Worm (Caenorhabditis elegans) whole organism, L2 larva: Measurements from ENCODE around the gene kcc-3.
A peak's percentile ranks its signal among the peaks of the same experiment; 100 is the strongest.

Source experiments
- C34F6.9 ChIP-seq: fragments of 150-350 bp; optimal IDR thresholded peaks from 2 replicates; lab custom pipeline; 2014; ENCODE audit warnings: missing biosample characterization, missing genetic modification characterization
- F13H6.1 ChIP-seq: sonication (generic microtip); optimal IDR thresholded peaks from 2 replicates; lab custom pipeline; 2016; ENCODE audit warnings: missing genetic modification characterization, missing compliant biosample characterization
- Y55F3AM.14 ChIP-seq: fragments of 200-800 bp; sonication (Bioruptor generic); optimal IDR thresholded peaks from 2 replicates; lab custom pipeline; 2018; ENCODE audit warnings: mild to moderate bottlenecking, missing genetic modification characterization, missing compliant biosample characterization
- ZK546.5 ChIP-seq: sonication (generic microtip); optimal IDR thresholded peaks from 2 replicates; lab custom pipeline; 2017; ENCODE audit warnings: missing biosample characterization, missing genetic modification characterization
- alr-1 ChIP-seq: fragments of 150-350 bp; optimal IDR thresholded peaks from 2 replicates; lab custom pipeline; 2014; ENCODE audit warnings: missing biosample characterization, missing genetic modification characterization
- ama-1 ChIP-seq: fragments of 150-350 bp; optimal IDR thresholded peaks from 2 replicates; lab custom pipeline; 2018; ENCODE audit warnings: inconsistent platforms
- blmp-1 ChIP-seq: sonication (generic microtip); optimal IDR thresholded peaks from 2 replicates; lab custom pipeline; 2017; ENCODE audit warnings: missing genetic modification characterization, mild to moderate bottlenecking, missing compliant biosample characterization, antibody characterized with exemption, moderate library complexity; ENCODE audit not compliant: insufficient read depth
- ceh-16 ChIP-seq: fragments of 150-350 bp; optimal IDR thresholded peaks from 2 replicates; lab custom pipeline; 2014; ENCODE audit warnings: missing biosample characterization, missing genetic modification characterization
- ceh-82 ChIP-seq: fragments of 150-350 bp; optimal IDR thresholded peaks from 2 replicates; lab custom pipeline; 2014; ENCODE audit warnings: missing biosample characterization, missing genetic modification characterization
- crh-2 ChIP-seq: sonication (generic microtip); optimal IDR thresholded peaks from 2 replicates; lab custom pipeline; 2017; ENCODE audit warnings: missing biosample characterization, missing genetic modification characterization
- dmd-4 ChIP-seq: sonication (generic microtip); optimal IDR thresholded peaks from 2 replicates; lab custom pipeline; 2017; ENCODE audit warnings: missing biosample characterization, missing genetic modification characterization
- egl-27 ChIP-seq: sonication (generic microtip); optimal IDR thresholded peaks from 3 replicates; lab custom pipeline; 2017; ENCODE audit warnings: missing biosample characterization, missing genetic modification reagents, missing genetic modification characterization
- elt-1 ChIP-seq: fragments of 150-350 bp; optimal IDR thresholded peaks from 2 replicates; lab custom pipeline; 2014; ENCODE audit warnings: missing biosample characterization, missing genetic modification characterization
- elt-3 ChIP-seq: sonication (generic microtip); optimal IDR thresholded peaks from 2 replicates; lab custom pipeline; 2017; ENCODE audit warnings: missing biosample characterization, missing genetic modification characterization
- fos-1 ChIP-seq: fragments of 150-350 bp; optimal IDR thresholded peaks from 2 replicates; lab custom pipeline; 2014; ENCODE audit warnings: missing biosample characterization, missing genetic modification characterization
- gmeb-1 ChIP-seq: fragments of 150-350 bp; optimal IDR thresholded peaks from 2 replicates; lab custom pipeline; 2014; ENCODE audit warnings: missing biosample characterization, missing genetic modification characterization
- lin-11 ChIP-seq: fragments of 150-350 bp; sonication (generic microtip); optimal IDR thresholded peaks from 2 replicates; lab custom pipeline; 2014; ENCODE audit warnings: missing biosample characterization, missing genetic modification characterization, inconsistent platforms, mixed read lengths
- lin-13 ChIP-seq: fragments of 150-350 bp; optimal IDR thresholded peaks from 2 replicates; lab custom pipeline; 2014; ENCODE audit warnings: missing biosample characterization, missing genetic modification reagents, missing genetic modification characterization
- lsy-2 ChIP-seq, 2 experiments: fragments of 150-350 bp in 1 of 2; sonication (generic microtip) in 1 of 2; optimal IDR thresholded peaks; 2 replicates each; lab custom pipeline; 2014 to 2017; ENCODE audit warnings: missing biosample characterization in 2 of 2, missing genetic modification characterization in 2 of 2
- mab-5 ChIP-seq: fragments of 150-350 bp; optimal IDR thresholded peaks from 2 replicates; lab custom pipeline; 2014; ENCODE audit warnings: missing biosample characterization, missing genetic modification characterization
- mdl-1 ChIP-seq, 2 experiments: fragments of 150-350 bp in 1 of 2; sonication (generic microtip) in 1 of 2; optimal IDR thresholded peaks; 2 replicates each; lab custom pipeline; 2017; ENCODE audit warnings: missing biosample characterization in 2 of 2, missing genetic modification characterization in 2 of 2
- nhr-10 ChIP-seq: sonication (generic microtip); optimal IDR thresholded peaks from 2 replicates; lab custom pipeline; 2017; ENCODE audit warnings: missing biosample characterization, missing genetic modification characterization
- nhr-11 ChIP-seq: fragments of 150-350 bp; optimal IDR thresholded peaks from 2 replicates; lab custom pipeline; 2014; ENCODE audit warnings: missing biosample characterization, missing genetic modification characterization
- nhr-12 ChIP-seq: fragments of 150-350 bp; optimal IDR thresholded peaks from 2 replicates; lab custom pipeline; 2014; ENCODE audit warnings: missing biosample characterization, missing genetic modification characterization
- nhr-129 ChIP-seq: fragments of 150-350 bp; optimal IDR thresholded peaks from 2 replicates; lab custom pipeline; 2014; ENCODE audit warnings: missing biosample characterization, missing genetic modification characterization
- nhr-21 ChIP-seq: fragments of 150-350 bp; optimal IDR thresholded peaks from 2 replicates; lab custom pipeline; 2014; ENCODE audit warnings: missing biosample characterization, missing genetic modification characterization
- nhr-23 ChIP-seq: fragments of 150-350 bp; optimal IDR thresholded peaks from 2 replicates; lab custom pipeline; 2014; ENCODE audit warnings: missing biosample characterization, missing genetic modification reagents, missing genetic modification characterization
- nhr-237 ChIP-seq: fragments of 150-350 bp; optimal IDR thresholded peaks from 2 replicates; lab custom pipeline; 2014; ENCODE audit warnings: missing biosample characterization, missing genetic modification characterization
- nhr-25 ChIP-seq: fragments of 150-350 bp; sonication (generic microtip); optimal IDR thresholded peaks from 3 replicates; lab custom pipeline; 2014; ENCODE audit warnings: missing biosample characterization, missing genetic modification characterization
- nhr-6 ChIP-seq: fragments of 150-350 bp; optimal IDR thresholded peaks from 2 replicates; lab custom pipeline; 2014; ENCODE audit warnings: missing biosample characterization, missing genetic modification characterization
- nhr-77 ChIP-seq: fragments of 150-350 bp; optimal IDR thresholded peaks from 2 replicates; lab custom pipeline; 2014; ENCODE audit warnings: missing biosample characterization, missing genetic modification characterization
- peb-1 ChIP-seq: fragments of 150-350 bp; optimal IDR thresholded peaks from 2 replicates; lab custom pipeline; 2014; ENCODE audit warnings: missing biosample characterization, missing genetic modification characterization
- sem-4 ChIP-seq: fragments of 150-350 bp; optimal IDR thresholded peaks from 2 replicates; lab custom pipeline; 2014; ENCODE audit warnings: missing biosample characterization, missing genetic modification reagents, missing genetic modification characterization
- skn-1 ChIP-seq: sonication (generic microtip); optimal IDR thresholded peaks from 2 replicates; lab custom pipeline; 2017; ENCODE audit warnings: missing biosample characterization, missing genetic modification characterization
- sma-3 ChIP-seq: sonication (generic microtip); optimal IDR thresholded peaks from 2 replicates; lab custom pipeline; 2016; ENCODE audit warnings: missing genetic modification reagents, missing genetic modification characterization, missing compliant biosample characterization
- sma-9 ChIP-seq, 2 experiments: fragments of 150-350 bp in 1 of 2; sonication (generic microtip) in 1 of 2; optimal IDR thresholded peaks; 2 replicates each; lab custom pipeline; 2014 to 2016; ENCODE audit warnings: missing genetic modification characterization in 2 of 2, mild to moderate bottlenecking in 1 of 2, missing biosample characterization in 1 of 2, missing compliant biosample characterization in 1 of 2, missing genetic modification reagents in 1 of 2, moderate library complexity in 1 of 2
- snpc-4 ChIP-seq: fragments of 150-350 bp; optimal IDR thresholded peaks from 2 replicates; lab custom pipeline; 2014; ENCODE audit warnings: missing biosample characterization, missing genetic modification characterization
- unc-55 ChIP-seq: fragments of 150-350 bp; sonication (generic microtip); optimal IDR thresholded peaks from 3 replicates; lab custom pipeline; 2014; ENCODE audit warnings: missing biosample characterization, missing genetic modification reagents, missing genetic modification characterization
- unc-62 ChIP-seq: fragments of 150-350 bp; optimal IDR thresholded peaks from 2 replicates; lab custom pipeline; 2014; ENCODE audit warnings: missing biosample characterization, missing genetic modification reagents, missing genetic modification characterization
- zag-1 ChIP-seq: fragments of 150-350 bp; optimal IDR thresholded peaks from 2 replicates; lab custom pipeline; 2014; ENCODE audit warnings: missing biosample characterization, missing genetic modification characterization
- ztf-1 ChIP-seq: fragments of 200-800 bp; sonication (Bioruptor generic); conservative IDR thresholded peaks from 2 replicates; pipeline ENCODE4 v1.3.6; 2022; ENCODE audit warnings: missing genetic modification characterization, missing compliant biosample characterization
- ztf-4 ChIP-seq: fragments of 150-350 bp; optimal IDR thresholded peaks from 2 replicates; lab custom pipeline; 2014; ENCODE audit warnings: missing biosample characterization, missing genetic modification characterization

kcc-3 gene

DNA sequence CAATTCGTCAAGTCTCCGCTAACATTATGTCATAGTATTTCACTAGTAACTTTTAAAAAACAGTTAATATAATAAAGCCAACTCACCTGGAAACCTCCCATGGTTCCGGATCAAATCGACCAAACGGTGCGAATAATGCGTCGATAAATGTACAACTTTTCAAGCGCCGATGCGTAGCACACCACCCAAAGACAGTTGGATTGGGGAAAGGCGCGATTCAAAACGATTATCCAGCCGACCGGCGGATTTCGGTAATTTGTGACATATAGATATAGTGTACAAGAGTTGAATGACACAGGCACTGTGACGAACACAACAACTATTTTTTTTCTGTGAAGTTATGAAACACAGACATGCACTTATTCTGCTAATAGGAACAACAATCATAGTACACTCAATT lies at the start of gene kcc-3:
TSS of gene kcc-3 (minus strand) at position 101 of the 400 bp plus-strand sequence.
- TF ChIP-seq unc-62 (GFP tag; lab: Kevin White, UChicago) = no peak
- no peak for TF ChIP-seq peb-1 (tag; lab: Kevin White, UChicago)
- TF ChIP-seq mab-5 = no peak
- TF ChIP-seq nhr-10 (tag; lab: Kevin White, UChicago) = no peak
- TF ChIP-seq Y55F3AM.14 = no peak
- TF ChIP-seq skn-1 = no peak
- no peak for TF ChIP-seq ztf-1 (GFP tag; lab: Robert Waterston, UW)
- no peak for TF ChIP-seq lin-13 (GFP tag; lab: Kevin White, UChicago)
- TF ChIP-seq zag-1 (tag; lab: Kevin White, UChicago) = no peak
- TF ChIP-seq sem-4 (tag; lab: Kevin White, UChicago) = no peak
- no peak for TF ChIP-seq nhr-25 (tag; lab: Kevin White, UChicago)
- TF ChIP-seq nhr-21 (tag; lab: Kevin White, UChicago) = no peak
- TF ChIP-seq nhr-129 (tag; lab: Kevin White, UChicago) = no peak
- TF ChIP-seq ama-1 = no peak
- TF ChIP-seq elt-1 = no peak
- TF ChIP-seq, all 48 proteins: peak for 0

DNA sequence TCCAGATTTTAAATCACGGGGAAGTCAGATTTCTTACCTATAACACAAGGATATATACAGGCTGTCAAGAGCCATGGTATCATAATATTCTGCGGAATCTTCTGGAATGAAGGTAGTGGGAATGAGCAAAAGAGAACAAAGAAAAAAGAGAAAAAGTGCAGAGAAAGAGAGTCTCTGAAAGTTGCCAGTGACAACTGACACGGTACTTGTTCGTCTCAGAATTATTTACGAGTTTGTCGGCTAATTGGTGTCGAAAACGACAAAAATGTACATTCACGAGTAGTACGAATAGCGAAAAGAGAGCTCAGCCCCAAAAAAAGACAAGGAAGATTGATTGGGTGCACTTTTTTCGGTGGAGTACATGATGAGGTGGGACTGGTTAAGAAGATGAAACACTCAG lies 48.9 kb upstream of the kcc-3 start, which contains the start of gene cah-2:
TSS of gene cah-2 (minus strand) at position 101 of the 400 bp plus-strand sequence.
- TF ChIP-seq skn-1 = no peak
- TF ChIP-seq nhr-25 (tag; lab: Kevin White, UChicago) = no peak
- no peak for TF ChIP-seq sem-4 (tag; lab: Kevin White, UChicago)
- TF ChIP-seq gmeb-1 (tag; lab: Kevin White, UChicago) = no peak
- no peak for TF ChIP-seq peb-1 (tag; lab: Kevin White, UChicago)
- no peak for TF ChIP-seq nhr-129 (tag; lab: Kevin White, UChicago)
- TF ChIP-seq unc-55 (GFP tag; lab: Kevin White, UChicago) = no peak
- TF ChIP-seq zag-1 (tag; lab: Kevin White, UChicago) = no peak
- no peak for TF ChIP-seq fos-1 (tag; lab: Kevin White, UChicago)
- TF ChIP-seq ama-1 = no peak
- TF ChIP-seq snpc-4 (tag; lab: Kevin White, UChicago) = no peak
- no peak for TF ChIP-seq dmd-4 (tag; lab: Kevin White, UChicago)
- TF ChIP-seq nhr-77 (tag; lab: Kevin White, UChicago) = no peak
- TF ChIP-seq ceh-16 (tag; lab: Kevin White, UChicago) = no peak
- no peak for TF ChIP-seq egl-27 (tag; lab: Kevin White, UChicago)
- no peak for TF ChIP-seq alr-1
- TF ChIP-seq ztf-1 (GFP tag; lab: Robert Waterston, UW) = no peak
- TF ChIP-seq F13H6.1 (tag; lab: Kevin White, UChicago) = no peak

DNA sequence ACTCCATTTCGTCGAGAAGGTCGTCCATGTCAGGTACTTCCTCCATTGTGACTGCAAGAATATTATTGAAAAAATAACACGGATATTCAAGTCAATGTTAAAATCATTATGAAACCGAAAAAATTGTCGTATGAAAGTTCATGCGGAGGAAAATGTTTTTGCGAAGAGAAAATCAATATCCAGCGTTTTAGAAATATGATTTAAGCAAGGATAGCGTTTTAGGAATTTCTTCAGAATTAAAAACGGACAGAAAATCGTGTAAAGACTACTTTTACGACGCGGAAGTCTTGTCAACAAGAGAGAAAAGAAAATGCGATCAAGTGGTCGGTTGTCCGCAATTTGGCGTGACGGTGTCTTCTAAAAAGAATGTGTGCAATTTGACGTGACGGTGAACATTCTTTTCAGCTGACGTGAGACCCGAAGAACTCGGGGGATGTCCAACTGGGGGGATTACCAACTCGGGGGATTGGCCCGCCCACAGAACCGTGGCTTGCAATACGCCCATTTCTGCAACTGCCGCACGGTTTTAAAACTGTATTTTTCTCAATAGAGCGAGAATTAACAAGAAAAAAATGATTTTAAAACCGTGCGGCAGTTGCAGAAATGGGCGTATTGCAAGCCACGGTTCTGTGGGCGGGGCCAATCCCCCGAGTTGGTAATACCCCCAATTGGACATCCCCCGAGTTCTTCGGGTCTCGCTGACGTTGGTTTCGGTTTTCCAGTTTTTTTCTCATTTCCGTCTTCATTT lies 44.6 kb upstream of the kcc-3 start, which contains the start of the genes aka-1 and ubc-6:
TSS of gene aka-1 (minus strand) at position 51 of the 748 bp plus-strand sequence.
TSS of gene ubc-6 (plus strand) at position 701 of the 748 bp plus-strand sequence.
- TF ChIP-seq nhr-6 = peak; percentile 59
- TF ChIP-seq ceh-82 = no peak
- TF ChIP-seq F13H6.1 (tag; lab: Kevin White, UChicago) = peak; percentile 92
- TF ChIP-seq ztf-1 (GFP tag; lab: Robert Waterston, UW) = no peak
- no peak for TF ChIP-seq elt-1
- TF ChIP-seq sma-3 = peak; percentile 95
- TF ChIP-seq peb-1 (tag; lab: Kevin White, UChicago) = no peak
- no peak for TF ChIP-seq dmd-4 (tag; lab: Kevin White, UChicago)
- TF ChIP-seq gmeb-1 (tag; lab: Kevin White, UChicago) = peak; percentile 72
- peak; percentile 47 for TF ChIP-seq blmp-1 (tag; lab: Kevin White, UChicago)
- TF ChIP-seq unc-55 (GFP tag; lab: Kevin White, UChicago) = peak; percentile 80
- TF ChIP-seq unc-62 (GFP tag; lab: Kevin White, UChicago) = no peak
- peak; percentile 33 for TF ChIP-seq snpc-4 (tag; lab: Kevin White, UChicago)
- TF ChIP-seq nhr-21 (tag; lab: Kevin White, UChicago) = peak; percentile 79
- peak; percentile 83 for TF ChIP-seq nhr-25 (tag; lab: Kevin White, UChicago)
- TF ChIP-seq alr-1 = no peak
- TF ChIP-seq sem-4 (tag; lab: Kevin White, UChicago) = peak; percentile 80
- no peak for TF ChIP-seq nhr-12 (tag; lab: Kevin White, UChicago)
- TF ChIP-seq crh-2 = peak; percentile 77
- TF ChIP-seq Y55F3AM.14 = peak; percentile 71
- peak; percentile 84 for TF ChIP-seq nhr-129 (tag; lab: Kevin White, UChicago)
- no peak for TF ChIP-seq ZK546.5 (tag; lab: Kevin White, UChicago)
- peak; percentile 78 for TF ChIP-seq lin-13 (GFP tag; lab: Kevin White, UChicago)
- TF ChIP-seq lin-11 (tag; lab: Kevin White, UChicago) = peak; percentile 89
- TF ChIP-seq ztf-4 = peak; percentile 0
- peak; percentile 81 for TF ChIP-seq C34F6.9
- TF ChIP-seq elt-3 (tag; lab: Kevin White, UChicago) = no peak
- no peak for TF ChIP-seq nhr-23 (tag; lab: Kevin White, UChicago)
- peak; percentile 28 for TF ChIP-seq nhr-77 (tag; lab: Kevin White, UChicago)
- peak in 1 of 2 experiments; percentile 52 for TF ChIP-seq mdl-1 (tag; optimal IDR thresholded peaks at IDR 0.05; lab: Kevin White, UChicago)
- TF ChIP-seq nhr-11 (tag; lab: Kevin White, UChicago) = no peak
- peak; percentile 60 for TF ChIP-seq sma-9 (GFP tag; optimal IDR thresholded peaks at IDR 0.05; lab: Kevin White, UChicago)
- no peak for TF ChIP-seq sma-9 (tag; optimal IDR thresholded peaks at IDR 0.05; lab: Kevin White, UChicago)
- peak; percentile 58 to 87 for TF ChIP-seq lsy-2 (tag; optimal IDR thresholded peaks at IDR 0.05; lab: Kevin White, UChicago)
- TF ChIP-seq egl-27 (tag; lab: Kevin White, UChicago) = peak; percentile 52
- peak; percentile 37 for TF ChIP-seq zag-1 (tag; lab: Kevin White, UChicago)
- TF ChIP-seq mab-5 = peak; percentile 55
- peak; percentile 68 for TF ChIP-seq fos-1 (tag; lab: Kevin White, UChicago)
- TF ChIP-seq nhr-237 (tag; lab: Kevin White, UChicago) = peak; percentile 41
- TF ChIP-seq, all 48 proteins: peak for 26
